Worm (Caenorhabditis elegans) whole organism, L2 larva: ENCODE results near the gene nhr-262.

ENCODE experiments used
- C34F6.9 ChIP-seq: fragments of 150-350 bp; optimal IDR thresholded peaks from 2 replicates; lab custom pipeline; 2014; ENCODE audit warnings: missing biosample characterization, missing genetic modification characterization
- F13H6.1 ChIP-seq: sonication (generic microtip); optimal IDR thresholded peaks from 2 replicates; lab custom pipeline; 2016; ENCODE audit warnings: missing genetic modification characterization, missing compliant biosample characterization
- R02D3.7 ChIP-seq: fragments of 150-350 bp; optimal IDR thresholded peaks from 2 replicates; lab custom pipeline; 2014; ENCODE audit warnings: missing biosample characterization, missing genetic modification characterization
- Y55F3AM.14 ChIP-seq: fragments of 200-800 bp; sonication (Bioruptor generic); optimal IDR thresholded peaks from 2 replicates; lab custom pipeline; 2018; ENCODE audit warnings: mild to moderate bottlenecking, missing genetic modification characterization, missing compliant biosample characterization
- ZK546.5 ChIP-seq: sonication (generic microtip); optimal IDR thresholded peaks from 2 replicates; lab custom pipeline; 2017; ENCODE audit warnings: missing biosample characterization, missing genetic modification characterization
- alr-1 ChIP-seq: fragments of 150-350 bp; optimal IDR thresholded peaks from 2 replicates; lab custom pipeline; 2014; ENCODE audit warnings: missing biosample characterization, missing genetic modification characterization
- ceh-16 ChIP-seq: fragments of 150-350 bp; optimal IDR thresholded peaks from 2 replicates; lab custom pipeline; 2014; ENCODE audit warnings: missing biosample characterization, missing genetic modification characterization
- ceh-82 ChIP-seq: fragments of 150-350 bp; optimal IDR thresholded peaks from 2 replicates; lab custom pipeline; 2014; ENCODE audit warnings: missing biosample characterization, missing genetic modification characterization
- crh-2 ChIP-seq: sonication (generic microtip); optimal IDR thresholded peaks from 2 replicates; lab custom pipeline; 2017; ENCODE audit warnings: missing biosample characterization, missing genetic modification characterization
- dmd-4 ChIP-seq: sonication (generic microtip); optimal IDR thresholded peaks from 2 replicates; lab custom pipeline; 2017; ENCODE audit warnings: missing biosample characterization, missing genetic modification characterization
- elt-1 ChIP-seq: fragments of 150-350 bp; optimal IDR thresholded peaks from 2 replicates; lab custom pipeline; 2014; ENCODE audit warnings: missing biosample characterization, missing genetic modification characterization
- elt-3 ChIP-seq: sonication (generic microtip); optimal IDR thresholded peaks from 2 replicates; lab custom pipeline; 2017; ENCODE audit warnings: missing biosample characterization, missing genetic modification characterization
- gmeb-1 ChIP-seq: fragments of 150-350 bp; optimal IDR thresholded peaks from 2 replicates; lab custom pipeline; 2014; ENCODE audit warnings: missing biosample characterization, missing genetic modification characterization
- lin-11 ChIP-seq: fragments of 150-350 bp; sonication (generic microtip); optimal IDR thresholded peaks from 2 replicates; lab custom pipeline; 2014; ENCODE audit warnings: missing biosample characterization, missing genetic modification characterization, inconsistent platforms, mixed read lengths
- lin-13 ChIP-seq: fragments of 150-350 bp; optimal IDR thresholded peaks from 2 replicates; lab custom pipeline; 2014; ENCODE audit warnings: missing biosample characterization, missing genetic modification reagents, missing genetic modification characterization
- lin-39 ChIP-seq: fragments of 150-350 bp; optimal IDR thresholded peaks from 2 replicates; lab custom pipeline; 2014; ENCODE audit warnings: missing biosample characterization, missing genetic modification reagents, missing genetic modification characterization
- lsy-2 ChIP-seq, 2 experiments: fragments of 150-350 bp in 1 of 2; sonication (generic microtip) in 1 of 2; optimal IDR thresholded peaks; 2 replicates each; lab custom pipeline; 2014 to 2017; ENCODE audit warnings: missing biosample characterization in 2 of 2, missing genetic modification characterization in 2 of 2
- mab-5 ChIP-seq: fragments of 150-350 bp; optimal IDR thresholded peaks from 2 replicates; lab custom pipeline; 2014; ENCODE audit warnings: missing biosample characterization, missing genetic modification characterization
- mdl-1 ChIP-seq, 2 experiments: fragments of 150-350 bp in 1 of 2; sonication (generic microtip) in 1 of 2; optimal IDR thresholded peaks; 2 replicates each; lab custom pipeline; 2017; ENCODE audit warnings: missing biosample characterization in 2 of 2, missing genetic modification characterization in 2 of 2
- nhr-129 ChIP-seq: fragments of 150-350 bp; optimal IDR thresholded peaks from 2 replicates; lab custom pipeline; 2014; ENCODE audit warnings: missing biosample characterization, missing genetic modification characterization
- nhr-21 ChIP-seq: fragments of 150-350 bp; optimal IDR thresholded peaks from 2 replicates; lab custom pipeline; 2014; ENCODE audit warnings: missing biosample characterization, missing genetic modification characterization
- nhr-23 ChIP-seq: fragments of 150-350 bp; optimal IDR thresholded peaks from 2 replicates; lab custom pipeline; 2014; ENCODE audit warnings: missing biosample characterization, missing genetic modification reagents, missing genetic modification characterization
- nhr-6 ChIP-seq: fragments of 150-350 bp; optimal IDR thresholded peaks from 2 replicates; lab custom pipeline; 2014; ENCODE audit warnings: missing biosample characterization, missing genetic modification characterization
- nhr-77 ChIP-seq: fragments of 150-350 bp; optimal IDR thresholded peaks from 2 replicates; lab custom pipeline; 2014; ENCODE audit warnings: missing biosample characterization, missing genetic modification characterization
- peb-1 ChIP-seq: fragments of 150-350 bp; optimal IDR thresholded peaks from 2 replicates; lab custom pipeline; 2014; ENCODE audit warnings: missing biosample characterization, missing genetic modification characterization
- sem-4 ChIP-seq: fragments of 150-350 bp; optimal IDR thresholded peaks from 2 replicates; lab custom pipeline; 2014; ENCODE audit warnings: missing biosample characterization, missing genetic modification reagents, missing genetic modification characterization
- sma-3 ChIP-seq: sonication (generic microtip); optimal IDR thresholded peaks from 2 replicates; lab custom pipeline; 2016; ENCODE audit warnings: missing genetic modification reagents, missing genetic modification characterization, missing compliant biosample characterization
- snpc-4 ChIP-seq: fragments of 150-350 bp; optimal IDR thresholded peaks from 2 replicates; lab custom pipeline; 2014; ENCODE audit warnings: missing biosample characterization, missing genetic modification characterization
- unc-39 ChIP-seq: fragments of 150-350 bp; optimal IDR thresholded peaks from 2 replicates; lab custom pipeline; 2014; ENCODE audit warnings: missing biosample characterization, missing genetic modification characterization
- unc-55 ChIP-seq: fragments of 150-350 bp; sonication (generic microtip); optimal IDR thresholded peaks from 3 replicates; lab custom pipeline; 2014; ENCODE audit warnings: missing biosample characterization, missing genetic modification reagents, missing genetic modification characterization
- zag-1 ChIP-seq: fragments of 150-350 bp; optimal IDR thresholded peaks from 2 replicates; lab custom pipeline; 2014; ENCODE audit warnings: missing biosample characterization, missing genetic modification characterization
- ztf-1 ChIP-seq: fragments of 200-800 bp; sonication (Bioruptor generic); conservative IDR thresholded peaks from 2 replicates; pipeline ENCODE4 v1.3.6; 2022; ENCODE audit warnings: missing genetic modification characterization, missing compliant biosample characterization
- ztf-11 ChIP-seq: sonication (generic microtip); optimal IDR thresholded peaks from 2 replicates; lab custom pipeline; 2017; ENCODE audit warnings: missing biosample characterization, missing genetic modification characterization
- ztf-4 ChIP-seq: fragments of 150-350 bp; optimal IDR thresholded peaks from 2 replicates; lab custom pipeline; 2014; ENCODE audit warnings: missing biosample characterization, missing genetic modification characterization

The nhr-262 gene

ce11 chrV:16904612-16905011 is at the start of gene nhr-262:
TSS of gene nhr-262 (plus strand) at chrV:16904912.
- TF ChIP-seq unc-39 (tag; lab: Kevin White, UChicago), result no peak
- TF ChIP-seq elt-3 (tag; lab: Kevin White, UChicago), result no peak
- no peak for TF ChIP-seq nhr-6 (tag; lab: Kevin White, UChicago)
- TF ChIP-seq R02D3.7 (tag; lab: Kevin White, UChicago), result no peak
- no peak for TF ChIP-seq ceh-16
- no peak for TF ChIP-seq alr-1 (tag; lab: Kevin White, UChicago)
- TF ChIP-seq ztf-11 (tag; lab: Kevin White, UChicago), result no peak
- TF ChIP-seq Y55F3AM.14, result no peak
- TF ChIP-seq F13H6.1 (tag; lab: Kevin White, UChicago), result no peak
- TF ChIP-seq sma-3 (GFP tag; lab: Kevin White, UChicago), result no peak
- TF ChIP-seq ztf-1 (GFP tag; lab: Robert Waterston, UW), result no peak
- TF ChIP-seq lsy-2 (tag; optimal IDR thresholded peaks at IDR 0.05; lab: Kevin White, UChicago), result no peak

ce11 chrV:16857977-16858479 is 46.7 kb upstream of the nhr-262 start, which contains the start of the genes clec-31 and clec-22:
TSS of gene clec-31 (minus strand) at chrV:16858077.
TSS of gene clec-22 (plus strand) at chrV:16858429.
- TF ChIP-seq dmd-4 (tag; lab: Kevin White, UChicago) (no peak), lin-39 (tag; lab: Kevin White, UChicago) (no peak)

- no peak for TF ChIP-seq lin-39 (tag; lab: Kevin White, UChicago)
- TF ChIP-seq ZK546.5 (tag; lab: Kevin White, UChicago), result no peak
- TF ChIP-seq elt-3 (tag; lab: Kevin White, UChicago), result no peak
- no peak for TF ChIP-seq Y55F3AM.14
- no peak for TF ChIP-seq ztf-4
- TF ChIP-seq peb-1, result no peak
- no peak for TF ChIP-seq gmeb-1
- TF ChIP-seq lin-13, result no peak
- TF ChIP-seq unc-55, result no peak
- no peak for TF ChIP-seq nhr-77 (tag; lab: Kevin White, UChicago)
- TF ChIP-seq elt-1 (tag; lab: Kevin White, UChicago), result no peak
- TF ChIP-seq lin-11 (tag; lab: Kevin White, UChicago), result no peak
Measured at ce11 chrV:16861719-16862118, 43.0 kb upstream of the nhr-262 start, which contains the start of the genes clec-32 and clec-24. TSS of gene clec-32 (minus strand) at chrV:16861819. TSS of gene clec-24 (plus strand) at chrV:16862012.

ce11 chrV:16865404-16865803 is 39.3 kb upstream of the nhr-262 start, which contains the start of gene clec-28:
TSS of gene clec-28 (plus strand) at chrV:16865704.
- TF ChIP-seq mdl-1 (tag; optimal IDR thresholded peaks at IDR 0.05; lab: Kevin White, UChicago), result no peak
- TF ChIP-seq mab-5 (tag; lab: Kevin White, UChicago), result no peak
- no peak for TF ChIP-seq unc-55
- no peak for TF ChIP-seq nhr-23 (tag; lab: Kevin White, UChicago)
- TF ChIP-seq sma-3 (GFP tag; lab: Kevin White, UChicago), result no peak
- no peak for TF ChIP-seq lin-11 (tag; lab: Kevin White, UChicago)
- no peak for TF ChIP-seq sem-4 (tag; lab: Kevin White, UChicago)
- TF ChIP-seq, all 48 proteins: peak for 0

ce11 chrV:16869740-16870139 is 35.0 kb upstream of the nhr-262 start, which contains the start of gene clec-33:
TSS of gene clec-33 (minus strand) at chrV:16869840.
- TF ChIP-seq Y55F3AM.14 (no peak), nhr-129 (tag; lab: Kevin White, UChicago) (no peak), sma-3 (GFP tag; lab: Kevin White, UChicago) (no peak), ceh-82 (tag; lab: Kevin White, UChicago) (no peak), gmeb-1 (no peak), unc-39 (tag; lab: Kevin White, UChicago) (no peak), elt-1 (tag; lab: Kevin White, UChicago) (no peak), snpc-4 (tag; lab: Kevin White, UChicago) (no peak), ztf-4 (no peak), zag-1 (tag; lab: Kevin White, UChicago) (no peak), crh-2 (no peak), C34F6.9 (tag; lab: Kevin White, UChicago) (no peak), unc-55 (no peak), nhr-21 (tag; lab: Kevin White, UChicago) (no peak)
- TF ChIP-seq, all 48 proteins: peak for 0
